Fruit fly (Drosophila melanogaster) whole organism, embryonic: ENCODE measurements around the gene Tlk.

Experiments used
- B-H1 ChIP-seq: fragments of 200-800 bp; sonication (Bioruptor generic); IDR thresholded peaks from 3 replicates; pipeline ENCODE4 v1.3.6; 2022; ENCODE audit warnings: missing biosample characterization, missing genetic modification characterization
- B-H2 ChIP-seq: fragments of 200-800 bp; sonication (Bioruptor generic); optimal IDR thresholded peaks from 2 replicates; lab custom pipeline; 2018; ENCODE audit warnings: missing biosample characterization, mild to moderate bottlenecking, missing genetic modification characterization
- CG10565 ChIP-seq: fragments of 200-800 bp; sonication (Bioruptor generic); optimal IDR thresholded peaks from 3 replicates; lab custom pipeline; 2016; ENCODE audit warnings: missing biosample characterization, mild to moderate bottlenecking, missing genetic modification characterization
- CG1233 ChIP-seq: fragments of 200-800 bp; sonication (Bioruptor generic); optimal IDR thresholded peaks from 4 replicates; lab custom pipeline; 2018; ENCODE audit warnings: missing biosample characterization, mild to moderate bottlenecking, missing genetic modification characterization
- CG13296 ChIP-seq: fragments of 200-800 bp; sonication (Bioruptor generic); optimal IDR thresholded peaks from 3 replicates; lab custom pipeline; 2018; ENCODE audit warnings: missing biosample characterization, mild to moderate bottlenecking, missing genetic modification characterization
- CG13775 ChIP-seq: fragments of 200-800 bp; sonication (Bioruptor generic); optimal IDR thresholded peaks from 3 replicates; lab custom pipeline; 2017; ENCODE audit warnings: missing biosample characterization, mild to moderate bottlenecking, missing genetic modification characterization
- CG14860 ChIP-seq: fragments of 200-800 bp; sonication (Bioruptor generic); IDR thresholded peaks from 3 replicates; pipeline ENCODE4 v1.3.6; 2022; ENCODE audit warnings: missing biosample characterization, missing genetic modification characterization; ENCODE audit not compliant: partially characterized antibody
- CG17186 ChIP-seq: fragments of 200-800 bp; sonication (Bioruptor generic); optimal IDR thresholded peaks from 3 replicates; lab custom pipeline; 2017; ENCODE audit warnings: missing biosample characterization, missing genetic modification reagents, missing genetic modification characterization
- CG17328 ChIP-seq: fragments of 200-800 bp; sonication (Bioruptor generic); IDR thresholded peaks from 2 replicates; pipeline ENCODE4 v1.3.6; 2022; ENCODE audit warnings: missing biosample characterization, missing genetic modification characterization
- CG17612 ChIP-seq: fragments of 200-800 bp; sonication (Bioruptor generic); IDR thresholded peaks from 2 replicates; pipeline ENCODE4 v1.3.6; 2022; ENCODE audit warnings: missing biosample characterization, missing genetic modification characterization
- CG1792 ChIP-seq: fragments of 200-800 bp; sonication (Bioruptor generic); optimal IDR thresholded peaks from 2 replicates; lab custom pipeline; 2016; ENCODE audit warnings: missing biosample characterization, missing genetic modification characterization
- CG2202 ChIP-seq: fragments of 200-800 bp; sonication (Bioruptor generic); optimal IDR thresholded peaks from 2 replicates; lab custom pipeline; 2018; ENCODE audit warnings: missing biosample characterization, mild to moderate bottlenecking, missing genetic modification characterization
- CG3281 ChIP-seq: fragments of 200-800 bp; sonication (Bioruptor generic); optimal IDR thresholded peaks from 3 replicates; lab custom pipeline; 2017; ENCODE audit warnings: missing biosample characterization, mild to moderate bottlenecking, missing genetic modification characterization
- CG33213 ChIP-seq: fragments of 200-800 bp; sonication (Bioruptor generic); optimal IDR thresholded peaks from 3 replicates; lab custom pipeline; 2016; ENCODE audit warnings: missing biosample characterization, missing genetic modification characterization
- CG34224 ChIP-seq: fragments of 200-800 bp; sonication (Bioruptor generic); IDR thresholded peaks from 3 replicates; pipeline ENCODE4 v1.3.6; 2022; ENCODE audit warnings: missing biosample characterization, missing genetic modification characterization; ENCODE audit not compliant: partially characterized antibody
- CG3726 ChIP-seq: fragments of 200-800 bp; sonication (Bioruptor generic); IDR thresholded peaks from 3 replicates; pipeline ENCODE4, ENCODE4 v1.3.6; 2022; ENCODE audit warnings: missing biosample characterization, missing genetic modification characterization
- CG4617 ChIP-seq: fragments of 200-800 bp; sonication (Bioruptor generic); optimal IDR thresholded peaks from 3 replicates; lab custom pipeline; 2016; ENCODE audit warnings: missing biosample characterization, missing genetic modification characterization, borderline replicate concordance
- CG6175 ChIP-seq: fragments of 200-800 bp; sonication (Bioruptor generic); IDR thresholded peaks from 3 replicates; pipeline ENCODE4 v1.3.6; 2022; ENCODE audit warnings: missing biosample characterization, missing genetic modification characterization
- CG6654 ChIP-seq: fragments of 200-800 bp; sonication (Bioruptor generic); optimal IDR thresholded peaks from 2 replicates; lab custom pipeline; 2017; ENCODE audit warnings: missing biosample characterization, mild to moderate bottlenecking, missing genetic modification characterization
- CG8359 ChIP-seq: fragments of 200-800 bp; sonication (Bioruptor generic); optimal IDR thresholded peaks from 2 replicates; lab custom pipeline; 2017; ENCODE audit warnings: missing biosample characterization, mild to moderate bottlenecking, missing genetic modification characterization, borderline replicate concordance
- CG8944 ChIP-seq: fragments of 200-800 bp; sonication (Bioruptor generic); optimal IDR thresholded peaks from 3 replicates; lab custom pipeline; 2016; ENCODE audit warnings: missing biosample characterization, missing genetic modification characterization
- CG9215 ChIP-seq: fragments of 200-800 bp; sonication (Bioruptor generic); IDR thresholded peaks from 2 replicates; pipeline ENCODE4 v1.3.6; 2022; ENCODE audit warnings: missing biosample characterization, missing genetic modification characterization
- CG9437 ChIP-seq: fragments of 200-800 bp; sonication (Bioruptor generic); optimal IDR thresholded peaks from 2 replicates; lab custom pipeline; 2018; ENCODE audit warnings: missing biosample characterization, mild to moderate bottlenecking, missing genetic modification characterization
- CG9727 ChIP-seq: fragments of 200-800 bp; sonication (Bioruptor generic); optimal IDR thresholded peaks from 3 replicates; lab custom pipeline; 2017; ENCODE audit warnings: missing biosample characterization, mild to moderate bottlenecking, missing genetic modification characterization
- CkIIα-i1 ChIP-seq: fragments of 200-800 bp; sonication (Bioruptor generic); IDR thresholded peaks from 2 replicates; pipeline ENCODE4 v1.3.6; 2022; ENCODE audit warnings: missing biosample characterization, missing genetic modification characterization
- Dip3 ChIP-seq: fragments of 200-800 bp; sonication (Bioruptor generic); optimal IDR thresholded peaks from 3 replicates; lab custom pipeline; 2016; ENCODE audit warnings: missing biosample characterization, missing genetic modification characterization
- Hr51 ChIP-seq, 2 experiments: fragments of 200-800 bp; sonication (Bioruptor generic); optimal IDR thresholded peaks; 2 replicates in 1 of 2; 3 replicates in 1 of 2; lab custom pipeline; 2016 to 2018; ENCODE audit warnings: missing biosample characterization in 2 of 2, missing genetic modification characterization in 2 of 2, mild to moderate bottlenecking in 1 of 2, moderate library complexity in 1 of 2
- Lhr ChIP-seq: fragments of 200-800 bp; sonication (Bioruptor generic); optimal IDR thresholded peaks from 3 replicates; lab custom pipeline; 2017; ENCODE audit warnings: mild to moderate bottlenecking, missing biosample characterization, missing genetic modification reagents, missing genetic modification characterization
- Med ChIP-seq: fragments of 200-800 bp; sonication (Bioruptor generic); peaks from one replicate; lab custom pipeline; 2016; ENCODE audit warnings: missing biosample characterization, missing genetic modification characterization, mild to moderate bottlenecking, inconsistent platforms, moderate library complexity
- Mes4 ChIP-seq: fragments of 200-800 bp; sonication (Bioruptor generic); optimal IDR thresholded peaks from 2 replicates; lab custom pipeline; 2016; ENCODE audit warnings: missing biosample characterization, missing genetic modification characterization
- NC2α ChIP-seq: fragments of 200-800 bp; sonication (Bioruptor generic); optimal IDR thresholded peaks from 2 replicates; lab custom pipeline; 2016; ENCODE audit warnings: missing biosample characterization, missing genetic modification characterization
- Tbp ChIP-seq: fragments of >200 bp; optimal IDR thresholded peaks from 2 replicates; lab custom pipeline; 2018; ENCODE audit warnings: missing biosample characterization, missing genetic modification characterization
- ap ChIP-seq: fragments of 200-800 bp; sonication (Bioruptor generic); IDR thresholded peaks from 2 replicates; pipeline ENCODE4 v1.3.6; 2022; ENCODE audit warnings: missing biosample characterization, missing genetic modification characterization
- crc ChIP-seq: fragments of 200-800 bp; sonication (Bioruptor generic); optimal IDR thresholded peaks from 2 replicates; lab custom pipeline; 2016; ENCODE audit warnings: missing biosample characterization, missing genetic modification characterization
- dm ChIP-seq: fragments of 200-800 bp; sonication (Bioruptor generic); optimal IDR thresholded peaks from 3 replicates; lab custom pipeline; 2016; ENCODE audit warnings: missing biosample characterization, missing genetic modification characterization
- ewg ChIP-seq: fragments of 200-800 bp; sonication (Bioruptor generic); optimal IDR thresholded peaks from 3 replicates; lab custom pipeline; 2017; ENCODE audit warnings: mild to moderate bottlenecking, missing biosample characterization, missing genetic modification reagents, missing genetic modification characterization
- fd3F ChIP-seq: fragments of 200-800 bp; sonication (Bioruptor generic); optimal IDR thresholded peaks from 2 replicates; lab custom pipeline; 2018; ENCODE audit warnings: missing biosample characterization, mild to moderate bottlenecking, missing genetic modification characterization, moderate library complexity
- gce ChIP-seq: fragments of 200-800 bp; sonication (Bioruptor generic); IDR thresholded peaks from 3 replicates; pipeline ENCODE4 v1.3.6; 2022; ENCODE audit warnings: missing biosample characterization, missing genetic modification characterization
- grau ChIP-seq: fragments of 200-800 bp; optimal IDR thresholded peaks from 3 replicates; lab custom pipeline; 2019; ENCODE audit warnings: missing biosample characterization, mild to moderate bottlenecking, missing genetic modification characterization, moderate library complexity
- ind ChIP-seq: fragments of 200-800 bp; sonication (Bioruptor generic); optimal IDR thresholded peaks from 3 replicates; lab custom pipeline; 2016; ENCODE audit warnings: missing biosample characterization, missing genetic modification characterization
- jumu ChIP-seq: fragments of 200-800 bp; sonication (Bioruptor generic); optimal IDR thresholded peaks from 3 replicates; lab custom pipeline; 2016; ENCODE audit warnings: missing biosample characterization, missing genetic modification characterization
- mld ChIP-seq: fragments of 200-800 bp; sonication (Bioruptor generic); IDR thresholded peaks from 3 replicates; pipeline ENCODE4 v1.3.6; 2022; ENCODE audit warnings: missing biosample characterization, missing genetic modification characterization; ENCODE audit not compliant: partially characterized antibody
- p53 ChIP-seq: fragments of 200-800 bp; sonication (Bioruptor generic); optimal IDR thresholded peaks from 2 replicates; lab custom pipeline; 2016; ENCODE audit warnings: missing biosample characterization, missing genetic modification characterization
- pan ChIP-seq, 4 experiments: fragments of >200 bp in 3 of 4; fragments of 200-800 bp in 1 of 4; sonication (Bioruptor generic) in 1 of 4; optimal IDR thresholded peaks in 3 of 4; IDR thresholded peaks in 1 of 4; 2 replicates each; pipeline versions ENCODE4 v1.3.6 to Lab custom; 2017 to 2022; ENCODE audit warnings: missing biosample characterization in 2 of 4, missing genetic modification characterization in 2 of 4, mixed read lengths in 1 of 4
- phol ChIP-seq: fragments of 200-800 bp; sonication (Bioruptor generic); optimal IDR thresholded peaks from 3 replicates; lab custom pipeline; 2018; ENCODE audit warnings: missing biosample characterization, mild to moderate bottlenecking, missing genetic modification characterization, moderate library complexity
- psq ChIP-seq: fragments of 200-800 bp; sonication (Bioruptor generic); optimal IDR thresholded peaks from 2 replicates; lab custom pipeline; 2017; ENCODE audit warnings: missing biosample characterization, missing genetic modification characterization
- pzg ChIP-seq: fragments of 200-800 bp; sonication (Bioruptor generic); optimal IDR thresholded peaks from 3 replicates; lab custom pipeline; 2018; ENCODE audit warnings: missing biosample characterization, mild to moderate bottlenecking, missing genetic modification characterization, moderate library complexity
- ranshi ChIP-seq: fragments of 200-800 bp; sonication (Bioruptor generic); IDR thresholded peaks from 2 replicates; pipeline ENCODE4 v1.3.6; 2022; ENCODE audit warnings: missing biosample characterization, missing genetic modification characterization
- run ChIP-seq: fragments of 200-800 bp; sonication (Bioruptor generic); optimal IDR thresholded peaks from 3 replicates; lab custom pipeline; 2018; ENCODE audit warnings: missing biosample characterization, mild to moderate bottlenecking, missing genetic modification characterization
- tna ChIP-seq: fragments of 200-800 bp; sonication (Bioruptor generic); IDR thresholded peaks from 2 replicates; pipeline ENCODE4 v1.3.6; 2022; ENCODE audit warnings: missing biosample characterization, missing genetic modification characterization; ENCODE audit not compliant: partially characterized antibody

Tlk gene

DNA sequence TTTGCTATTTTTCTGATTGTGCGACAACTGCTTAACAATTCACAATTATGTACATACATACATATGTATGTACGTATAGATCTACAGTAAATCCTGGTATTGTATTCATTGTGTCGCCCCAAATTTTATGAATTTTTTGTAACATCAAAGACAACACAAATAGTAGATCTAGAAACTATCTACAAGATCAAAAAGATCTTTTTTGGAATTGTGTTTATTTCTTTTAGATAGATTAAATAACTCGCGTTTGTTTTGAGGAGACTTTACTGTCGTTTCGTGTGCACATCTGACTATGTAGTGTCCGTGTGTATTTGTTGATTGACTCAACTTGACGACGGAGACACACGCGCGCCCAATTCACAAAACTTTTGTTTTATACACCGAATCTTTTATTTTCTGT is 54.5 kb downstream of the Tlk start (continued):
- peak; percentile 83 for TF ChIP-seq B-H1 (GFP tag; lab: Robert Waterston, UW)
- peak; percentile 65 for TF ChIP-seq p53 (GFP tag; lab: Kevin White, UChicago)
- TF ChIP-seq CG17328 (GFP tag; lab: Robert Waterston, UW): peak; percentile 83
- peak; percentile 91 for TF ChIP-seq CG9215 (GFP tag; lab: Robert Waterston, UW)
- peak; percentile 69 for TF ChIP-seq Mes4 (GFP tag; lab: Kevin White, UChicago)
- TF ChIP-seq Dip3 (GFP tag; lab: Kevin White, UChicago): peak; percentile 94
- TF ChIP-seq grau (tag; lab: Kevin White, UChicago): peak; percentile 99
- peak; percentile 99 for TF ChIP-seq Med (GFP tag; lab: Kevin White, UChicago)
- peak; percentile 89 for TF ChIP-seq CG6175 (GFP tag; lab: Robert Waterston, UW)
- no peak for TF ChIP-seq pan (optimal IDR thresholded peaks at IDR 0.05; lab: Kevin White, UChicago)
- peak in 1 of 2 experiments; percentile 95 for TF ChIP-seq pan (GFP tag; optimal IDR thresholded peaks at IDR 0.05 in 1 of 2, IDR thresholded peaks at IDR 0.05 in 1 of 2)
- TF ChIP-seq ind (GFP tag; lab: Kevin White, UChicago): peak; percentile 90
- TF ChIP-seq psq (GFP tag; lab: Kevin White, UChicago): peak; percentile 77
- peak; percentile 87 for TF ChIP-seq CG1233 (GFP tag; lab: Kevin White, UChicago)
- TF ChIP-seq CG9437 (GFP tag; lab: Kevin White, UChicago): peak; percentile 79
- no peak for TF ChIP-seq CG34224 (GFP tag; lab: Robert Waterston, UW)
- peak; percentile 52 for TF ChIP-seq NC2α (GFP tag; lab: Kevin White, UChicago)
- TF ChIP-seq CG4617 (GFP tag; lab: Kevin White, UChicago): peak; percentile 57
- TF ChIP-seq B-H2: peak; percentile 93
- peak; percentile 94 for TF ChIP-seq CG13296
- peak; percentile 91 for TF ChIP-seq ranshi (GFP tag; lab: Robert Waterston, UW)
- TF ChIP-seq run (tag; lab: Kevin White, UChicago): peak; percentile 76
- peak; percentile 26 for TF ChIP-seq CG8359 (GFP tag; lab: Kevin White, UChicago)
- TF ChIP-seq mld (GFP tag; lab: Robert Waterston, UW): no peak
- peak; percentile 89 for TF ChIP-seq CG9727 (GFP tag; lab: Kevin White, UChicago)
- peak; percentile 93 for TF ChIP-seq fd3F (GFP tag; lab: Kevin White, UChicago)
- peak; percentile 42; the same call in 1 of the 2 replicates for TF ChIP-seq CkIIα-i1 (GFP tag; lab: Robert Waterston, UW)
- no peak for TF ChIP-seq CG17186 (GFP tag; lab: Kevin White, UChicago)
- no peak for TF ChIP-seq CG14860
- peak; percentile 87 for TF ChIP-seq crc (GFP tag; lab: Kevin White, UChicago)
- peak; percentile 39 for TF ChIP-seq CG6654 (GFP tag; lab: Kevin White, UChicago)
- peak; percentile 80 for TF ChIP-seq phol (tag; lab: Kevin White, UChicago)
- peak; percentile 88 for TF ChIP-seq CG17612 (GFP tag; lab: Robert Waterston, UW)
- TF ChIP-seq CG13775 (GFP tag; lab: Kevin White, UChicago): peak; percentile 80
- TF ChIP-seq CG3726: peak; percentile 79; the same call in 1 of the 3 replicates
- peak; percentile 15 for TF ChIP-seq pzg
- TF ChIP-seq CG10565 (GFP tag; lab: Kevin White, UChicago): peak; percentile 10
- TF ChIP-seq CG3281 (GFP tag; lab: Kevin White, UChicago): peak; percentile 95
- TF ChIP-seq tna (GFP tag; lab: Robert Waterston, UW): no peak
- peak; percentile 71; the same call in 1 of the 3 replicates for TF ChIP-seq gce (GFP tag; lab: Robert Waterston, UW)
- TF ChIP-seq Hr51 (GFP tag; optimal IDR thresholded peaks at IDR 0.05; lab: Kevin White, UChicago): peak; percentile 77 to 93
- TF ChIP-seq Lhr (GFP tag; lab: Kevin White, UChicago): no peak
- peak; percentile 69 for TF ChIP-seq CG33213 (GFP tag; lab: Kevin White, UChicago)
- TF ChIP-seq CG2202 (tag; lab: Kevin White, UChicago): peak; percentile 49
- TF ChIP-seq jumu (GFP tag; lab: Kevin White, UChicago): peak; percentile 88
- TF ChIP-seq CG8944 (GFP tag; lab: Kevin White, UChicago): peak; percentile 79
- TF ChIP-seq dm (GFP tag; lab: Kevin White, UChicago): peak; percentile 66
- TF ChIP-seq ewg (GFP tag; lab: Kevin White, UChicago): peak; percentile 58
- peak; percentile 86 for TF ChIP-seq CG1792
- no peak for TF ChIP-seq Tbp (GFP tag; lab: Kevin White, UChicago)
- peak; percentile 74 for TF ChIP-seq ap (GFP tag; lab: Robert Waterston, UW)
